Fruit fly (Drosophila melanogaster) whole organism, wandering third instar larva: Measurements from ENCODE around the gene Pex14.

Source experiments
- Abd-B ChIP-seq: fragments of >200 bp; optimal IDR thresholded peaks from 2 replicates; lab custom pipeline; 2017; ENCODE audit warnings: missing biosample characterization, missing genetic modification characterization
- CG32264 ChIP-seq: fragments of 200-800 bp; sonication (Bioruptor generic); optimal IDR thresholded peaks from 2 replicates; lab custom pipeline; 2016; ENCODE audit warnings: missing biosample characterization, missing genetic modification characterization
- CG9705 ChIP-seq: fragments of 200-800 bp; sonication (Bioruptor generic); optimal IDR thresholded peaks from 2 replicates; lab custom pipeline; 2018; ENCODE audit warnings: missing biosample characterization, mild to moderate bottlenecking, missing genetic modification characterization
- CrebA ChIP-seq: fragments of 200-800 bp; sonication (Bioruptor generic); optimal IDR thresholded peaks from 2 replicates; lab custom pipeline; 2016; ENCODE audit warnings: missing biosample characterization, mild to moderate bottlenecking, missing genetic modification characterization, borderline replicate concordance
- Dfd ChIP-seq: fragments of >200 bp; optimal IDR thresholded peaks from 2 replicates; lab custom pipeline; 2017; ENCODE audit warnings: missing biosample characterization, missing genetic modification characterization
- Dif ChIP-seq: fragments of 200-275, 200-300 bp; sonication (Bioruptor generic); optimal IDR thresholded peaks from 2 replicates; lab custom pipeline; 2018; ENCODE audit warnings: missing biosample characterization, missing genetic modification characterization; ENCODE audit not compliant: partially characterized antibody
- GATAd ChIP-seq: sonication (Bioruptor generic); optimal IDR thresholded peaks from 2 replicates; lab custom pipeline; 2016; ENCODE audit warnings: missing biosample characterization, missing genetic modification characterization
- HLH106 ChIP-seq: fragments of 200-800 bp; optimal IDR thresholded peaks from 3 replicates; lab custom pipeline; 2019; ENCODE audit warnings: missing biosample characterization, mild to moderate bottlenecking, missing genetic modification characterization, moderate library complexity
- Hnf4 ChIP-seq: fragments of 200-800 bp; sonication (Bioruptor generic); optimal IDR thresholded peaks from 2 replicates; lab custom pipeline; 2016; ENCODE audit warnings: missing biosample characterization, mild to moderate bottlenecking, missing genetic modification characterization
- Hr78 ChIP-seq: fragments of >200 bp; optimal IDR thresholded peaks from 2 replicates; lab custom pipeline; 2017; ENCODE audit warnings: missing biosample characterization, missing genetic modification characterization
- Hr83 ChIP-seq: fragments of 200-300 bp; sonication (Bioruptor generic); optimal IDR thresholded peaks from 2 replicates; lab custom pipeline; 2016; ENCODE audit warnings: missing biosample characterization, mild to moderate bottlenecking, missing genetic modification characterization, moderate library complexity; ENCODE audit not compliant: poor library complexity, severe bottlenecking
- Jra ChIP-seq: sonication (Bioruptor generic); optimal IDR thresholded peaks from 2 replicates; lab custom pipeline; 2016; ENCODE audit warnings: missing biosample characterization, missing genetic modification characterization
- Mio ChIP-seq: sonication (Bioruptor generic); optimal IDR thresholded peaks from 2 replicates; lab custom pipeline; 2016; ENCODE audit warnings: missing biosample characterization, missing genetic modification characterization
- Myc ChIP-seq: fragments of >200 bp; optimal IDR thresholded peaks from 2 replicates; lab custom pipeline; 2017
- N ChIP-seq: fragments of >200 bp; optimal IDR thresholded peaks from 2 replicates; lab custom pipeline; 2018; ENCODE audit warnings: missing biosample characterization, missing external identifiers, missing genetic modification characterization
- OdsH ChIP-seq: fragments of 200-800 bp; sonication (Bioruptor generic); optimal IDR thresholded peaks from 2 replicates; lab custom pipeline; 2016; ENCODE audit warnings: missing biosample characterization, mild to moderate bottlenecking, missing genetic modification characterization
- Rel ChIP-seq, 2 experiments: fragments of 200-800 bp; sonication (Bioruptor generic) in 1 of 2; optimal IDR thresholded peaks; 2 replicates in 1 of 2; 3 replicates in 1 of 2; lab custom pipeline; 2016 to 2019; ENCODE audit warnings: mild to moderate bottlenecking in 2 of 2, missing biosample characterization in 2 of 2, missing genetic modification characterization in 2 of 2, moderate library complexity in 1 of 2
- Sp1 ChIP-seq: fragments of 200-800 bp; sonication (Bioruptor generic); optimal IDR thresholded peaks from 3 replicates; lab custom pipeline; 2019; ENCODE audit warnings: missing biosample characterization, mild to moderate bottlenecking, missing genetic modification characterization, moderate library complexity
- Vsx2 ChIP-seq: fragments of 200-300, 225-300 bp; sonication (Bioruptor generic); optimal IDR thresholded peaks from 2 replicates; lab custom pipeline; 2018; ENCODE audit warnings: missing biosample characterization, missing genetic modification characterization; ENCODE audit not compliant: partially characterized antibody
- br ChIP-seq: fragments of 200-800 bp; sonication (Bioruptor generic); optimal IDR thresholded peaks from 2 replicates; lab custom pipeline; 2016; ENCODE audit warnings: missing biosample characterization, missing genetic modification characterization
- brk ChIP-seq: fragments of 200-800 bp; sonication (Bioruptor generic); optimal IDR thresholded peaks from 2 replicates; lab custom pipeline; 2016; ENCODE audit warnings: missing biosample characterization, mild to moderate bottlenecking, missing genetic modification characterization
- dl ChIP-seq, 2 experiments: fragments of 175-275, 200-275 bp in 1 of 2; fragments of 200-275 bp in 1 of 2; sonication (Bioruptor generic); optimal IDR thresholded peaks; lab custom pipeline; 2018; ENCODE audit warnings: mild to moderate bottlenecking in 2 of 2, missing biosample characterization in 2 of 2, missing genetic modification characterization in 2 of 2, moderate library complexity in 2 of 2; ENCODE audit not compliant: partially characterized antibody in 2 of 2, insufficient read depth in 1 of 2
- dmrt93B ChIP-seq: fragments of 200-800 bp; sonication (Bioruptor generic); optimal IDR thresholded peaks from 2 replicates; lab custom pipeline; 2018; ENCODE audit warnings: missing biosample characterization, mild to moderate bottlenecking, missing genetic modification characterization
- dsf ChIP-seq: sonication (Bioruptor generic); optimal IDR thresholded peaks from 2 replicates; lab custom pipeline; 2016; ENCODE audit warnings: missing biosample characterization, missing genetic modification characterization, borderline replicate concordance
- ey ChIP-seq: fragments of 200-800 bp; sonication (Bioruptor generic); optimal IDR thresholded peaks from 2 replicates; lab custom pipeline; 2016; ENCODE audit warnings: missing biosample characterization, missing genetic modification characterization
- foxo ChIP-seq, 2 experiments: fragments of 200-800 bp; sonication (Bioruptor generic); optimal IDR thresholded peaks; 2 replicates in 1 of 2; 3 replicates in 1 of 2; lab custom pipeline; 2016 to 2017; ENCODE audit warnings: missing biosample characterization in 2 of 2, missing genetic modification characterization in 2 of 2
- fru ChIP-seq: fragments of 200-800 bp; sonication (Bioruptor generic); optimal IDR thresholded peaks from 3 replicates; lab custom pipeline; 2016; ENCODE audit warnings: missing biosample characterization, mild to moderate bottlenecking, missing genetic modification characterization
- h ChIP-seq: fragments of 200-800 bp; sonication (Bioruptor generic); optimal IDR thresholded peaks from 3 replicates; lab custom pipeline; 2016; ENCODE audit warnings: missing biosample characterization, mild to moderate bottlenecking, missing genetic modification characterization
- jim ChIP-seq: fragments of 175-275, 200-325 bp; sonication (Bioruptor generic); optimal IDR thresholded peaks from 2 replicates; lab custom pipeline; 2016; ENCODE audit warnings: missing biosample characterization, mild to moderate bottlenecking, missing genetic modification characterization
- lola ChIP-seq: fragments of >200 bp; optimal IDR thresholded peaks from 2 replicates; lab custom pipeline; 2017; ENCODE audit warnings: missing biosample characterization, missing genetic modification characterization
- pan ChIP-seq: fragments of >200 bp; optimal IDR thresholded peaks from 2 replicates; lab custom pipeline; 2017
- psq ChIP-seq: fragments of 200-800 bp; sonication (Bioruptor generic); optimal IDR thresholded peaks from 3 replicates; lab custom pipeline; 2017; ENCODE audit warnings: missing biosample characterization, mild to moderate bottlenecking, missing genetic modification characterization, moderate library complexity
- rgr ChIP-seq: fragments of 200-800 bp; sonication (Bioruptor generic); optimal IDR thresholded peaks from 3 replicates; lab custom pipeline; 2016; ENCODE audit warnings: missing biosample characterization, mild to moderate bottlenecking, missing genetic modification characterization
- sage ChIP-seq: fragments of 200-800 bp; sonication (Bioruptor generic); optimal IDR thresholded peaks from 2 replicates; lab custom pipeline; 2016; ENCODE audit warnings: missing biosample characterization, mild to moderate bottlenecking, missing genetic modification characterization
- sv ChIP-seq: fragments of 200-800 bp; sonication (Bioruptor generic); optimal IDR thresholded peaks from 3 replicates; lab custom pipeline; 2016; ENCODE audit warnings: missing biosample characterization, missing genetic modification characterization
- tai ChIP-seq: sonication (Bioruptor generic); optimal IDR thresholded peaks from 2 replicates; lab custom pipeline; 2016; ENCODE audit warnings: missing biosample characterization, missing genetic modification characterization
- usp ChIP-seq: fragments of >200 bp; optimal IDR thresholded peaks from 2 replicates; lab custom pipeline; 2017; ENCODE audit warnings: missing biosample characterization, missing genetic modification characterization
- woc ChIP-seq: sonication (Bioruptor generic); optimal IDR thresholded peaks from 2 replicates; lab custom pipeline; 2016; ENCODE audit warnings: missing biosample characterization, mild to moderate bottlenecking, missing genetic modification characterization

The Pex14 gene

DNA sequence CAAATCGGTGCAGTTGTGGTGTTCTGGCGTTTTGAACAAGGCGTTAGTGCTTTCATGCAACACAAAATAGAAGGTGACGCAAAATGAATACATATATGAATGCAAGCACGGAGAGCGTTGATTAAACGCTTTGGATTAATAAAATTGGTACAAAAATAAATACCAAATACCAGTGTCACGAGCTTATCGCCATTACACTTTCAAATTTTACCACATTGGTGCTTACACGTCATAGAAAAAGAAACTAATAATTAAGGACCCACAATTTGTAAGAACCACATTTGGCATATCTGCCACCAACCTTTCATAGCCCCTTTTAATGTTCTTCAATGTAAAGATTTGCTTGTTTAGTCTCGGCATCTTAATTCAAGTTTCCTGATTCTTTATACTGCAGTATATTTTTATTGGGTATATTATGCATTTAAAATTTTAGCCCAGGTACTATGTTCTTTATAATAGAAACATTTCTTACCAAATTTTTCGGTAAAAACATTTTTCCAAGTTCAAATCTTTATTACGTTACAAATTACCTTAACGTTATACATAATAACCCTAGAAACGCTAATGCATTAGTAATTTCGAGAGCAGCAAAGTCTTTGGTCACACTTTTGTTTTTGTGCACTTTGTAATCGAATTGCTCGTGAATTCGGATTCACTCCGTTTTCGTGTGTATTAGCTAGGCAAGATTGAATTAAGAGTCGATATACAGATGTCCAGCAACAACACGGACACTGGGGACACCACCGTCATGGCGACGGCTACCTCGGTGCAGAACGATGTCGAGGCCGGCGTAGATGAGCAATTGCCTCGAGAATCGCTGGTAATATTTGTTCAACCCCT lies at the start of gene Pex14, which contains the start of gene Pex16:
Gene Pex14 (plus strand): TSS at position 576 of the 840 bp plus-strand sequence.
Gene Pex16 (minus strand): TSS at position 41 of the 840 bp plus-strand sequence.
- TF ChIP-seq HLH106 (tag; lab: Kevin White, UChicago) (peak; percentile 73), Abd-B (GFP tag; lab: Kevin White, UChicago) (no peak), GATAd (GFP tag; lab: Kevin White, UChicago) (no peak), CG32264 (GFP tag; lab: Kevin White, UChicago) (no peak), Sp1 (GFP tag; lab: Kevin White, UChicago) (peak; percentile 52), lola (GFP tag; lab: Kevin White, UChicago) (no peak), usp (GFP tag; lab: Kevin White, UChicago) (no peak), Dfd (GFP tag; lab: Kevin White, UChicago) (no peak), Vsx2 (GFP tag; lab: Kevin White, UChicago) (no peak), h (GFP tag; lab: Kevin White, UChicago) (peak; percentile 57), dmrt93B (no peak), Hr83 (GFP tag; lab: Kevin White, UChicago) (peak; percentile 24), psq (GFP tag; lab: Kevin White, UChicago) (peak; percentile 38), br (GFP tag; lab: Kevin White, UChicago) (peak; percentile 65), CrebA (no peak), pan (lab: Kevin White, UChicago) (no peak), OdsH (GFP tag; lab: Kevin White, UChicago) (peak; percentile 53), Rel (GFP tag; optimal IDR thresholded peaks at IDR 0.05; lab: Kevin White, UChicago) (no peak), Rel (tag; optimal IDR thresholded peaks at IDR 0.05; lab: Kevin White, UChicago) (no peak), jim (GFP tag; lab: Kevin White, UChicago) (no peak), dsf (GFP tag; lab: Kevin White, UChicago) (no peak), fru (GFP tag; lab: Kevin White, UChicago) (peak; percentile 69), rgr (GFP tag; lab: Kevin White, UChicago) (peak; percentile 94), Myc (lab: Kevin White, UChicago) (no peak), tai (GFP tag; lab: Kevin White, UChicago) (no peak), woc (GFP tag; lab: Kevin White, UChicago) (peak; percentile 80), sv (peak; percentile 66), dl (GFP tag; optimal IDR thresholded peaks at IDR 0.05; lab: Kevin White, UChicago; ENCODE audit: insufficient read depth in 1 of 2, partially characterized antibody in 2 of 2) (no peak), brk (GFP tag; lab: Kevin White, UChicago) (no peak), foxo (GFP tag; optimal IDR thresholded peaks at IDR 0.05; lab: Kevin White, UChicago) (peak in 1 of 2 experiments; percentile 80), sage (GFP tag; lab: Kevin White, UChicago) (no peak), Jra (GFP tag; lab: Kevin White, UChicago) (no peak), Hnf4 (GFP tag; lab: Kevin White, UChicago) (peak; percentile 56), Dif (no peak), CG9705 (peak; percentile 28), Mio (GFP tag; lab: Kevin White, UChicago) (no peak), Hr78 (GFP tag; lab: Kevin White, UChicago) (no peak), ey (GFP tag; lab: Kevin White, UChicago) (peak; percentile 72), N (GFP tag; lab: Kevin White, UChicago) (no peak)

DNA sequence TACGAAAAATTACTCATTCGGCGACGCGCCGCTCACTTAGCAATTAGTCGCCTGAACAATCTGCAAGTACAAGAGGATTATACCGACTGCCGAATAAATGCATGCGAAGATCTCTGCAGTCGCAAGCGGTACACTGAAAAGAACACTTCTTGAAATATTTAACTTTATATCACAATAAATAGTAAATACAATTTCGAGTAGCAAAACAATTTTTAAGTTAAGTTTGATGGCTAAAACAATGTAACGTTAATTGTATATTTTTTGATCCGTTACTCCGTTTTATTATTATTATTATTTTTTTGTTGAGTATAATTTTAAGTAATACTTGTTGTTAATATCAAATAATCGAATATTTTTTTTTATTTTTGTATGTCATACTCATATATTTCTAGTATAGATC lies 49.2 kb upstream of the Pex14 start:
- TF ChIP-seq woc (GFP tag; lab: Kevin White, UChicago) (no peak), Hnf4 (GFP tag; lab: Kevin White, UChicago) (no peak), GATAd (GFP tag; lab: Kevin White, UChicago) (no peak), Abd-B (GFP tag; lab: Kevin White, UChicago) (no peak), dl (GFP tag; optimal IDR thresholded peaks at IDR 0.05; lab: Kevin White, UChicago; ENCODE audit: insufficient read depth in 1 of 2, partially characterized antibody in 2 of 2) (no peak), Mio (GFP tag; lab: Kevin White, UChicago) (no peak), h (GFP tag; lab: Kevin White, UChicago) (no peak), Myc (lab: Kevin White, UChicago) (no peak), Hr83 (GFP tag; lab: Kevin White, UChicago) (no peak), N (GFP tag; lab: Kevin White, UChicago) (no peak), CG9705 (no peak), jim (GFP tag; lab: Kevin White, UChicago) (no peak)
